Fruit fly (Drosophila melanogaster) whole organism, embryonic: ENCODE results near the gene CG42716.
A peak's percentile ranks its signal among the peaks of the same experiment; 100 is the strongest.

Experiments
- Antp ChIP-seq: fragments of 200-800 bp; sonication (Bioruptor generic); optimal IDR thresholded peaks from 3 replicates; lab custom pipeline; 2016; ENCODE audit warnings: missing biosample characterization, missing genetic modification characterization
- Bteb2 ChIP-seq: fragments of 200-800 bp; sonication (Bioruptor generic); optimal IDR thresholded peaks from 2 replicates; lab custom pipeline; 2016; ENCODE audit warnings: missing biosample characterization, missing genetic modification characterization
- CG10274 ChIP-seq: fragments of 200-800 bp; sonication (Bioruptor generic); optimal IDR thresholded peaks from 3 replicates; lab custom pipeline; 2017; ENCODE audit warnings: missing biosample characterization, mild to moderate bottlenecking, missing genetic modification characterization
- CG10654 ChIP-seq: fragments of 200-800 bp; sonication (Bioruptor generic); optimal IDR thresholded peaks from 2 replicates; lab custom pipeline; 2016; ENCODE audit warnings: missing biosample characterization, missing genetic modification characterization
- CG11093 ChIP-seq: fragments of 200-800 bp; sonication (Bioruptor generic); IDR thresholded peaks from 3 replicates; pipeline ENCODE4 v1.3.6; 2022; ENCODE audit warnings: missing biosample characterization, missing genetic modification characterization
- CG11398 ChIP-seq: fragments of 200-800 bp; sonication (Bioruptor generic); optimal IDR thresholded peaks from 2 replicates; lab custom pipeline; 2016; ENCODE audit warnings: missing biosample characterization, missing genetic modification characterization
- CG11504 ChIP-seq: fragments of 200-800 bp; sonication (Bioruptor generic); optimal IDR thresholded peaks from 3 replicates; lab custom pipeline; 2019; ENCODE audit warnings: missing biosample characterization, mild to moderate bottlenecking, missing genetic modification characterization, moderate library complexity
- CG13287 ChIP-seq: fragments of 200-800 bp; sonication (Bioruptor generic); IDR thresholded peaks from 2 replicates; pipeline ENCODE4 v1.3.6; 2022; ENCODE audit warnings: missing biosample characterization, missing genetic modification characterization; ENCODE audit not compliant: partially characterized antibody
- CG17361 ChIP-seq: fragments of 200-800 bp; sonication (Bioruptor generic); IDR thresholded peaks from 3 replicates; pipeline ENCODE4 v1.3.6; 2022; ENCODE audit warnings: missing biosample characterization, missing genetic modification characterization
- CG18619 ChIP-seq: fragments of 200-800 bp; sonication (Bioruptor generic); optimal IDR thresholded peaks from 3 replicates; lab custom pipeline; 2017; ENCODE audit warnings: missing biosample characterization, mild to moderate bottlenecking, missing genetic modification characterization
- CG2116 ChIP-seq: fragments of 200-800 bp; sonication (Bioruptor generic); optimal IDR thresholded peaks from 3 replicates; lab custom pipeline; 2018; ENCODE audit warnings: missing biosample characterization, mild to moderate bottlenecking, missing genetic modification characterization
- CG2120 ChIP-seq: fragments of 200-800 bp; sonication (Bioruptor generic); optimal IDR thresholded peaks from 3 replicates; lab custom pipeline; 2016; ENCODE audit warnings: missing biosample characterization, missing genetic modification characterization
- CG3281 ChIP-seq: fragments of 200-800 bp; sonication (Bioruptor generic); optimal IDR thresholded peaks from 3 replicates; lab custom pipeline; 2017; ENCODE audit warnings: missing biosample characterization, mild to moderate bottlenecking, missing genetic modification characterization
- CG4328 ChIP-seq: fragments of 200-800 bp; sonication (Bioruptor generic); optimal IDR thresholded peaks from 3 replicates; lab custom pipeline; 2017; ENCODE audit warnings: missing biosample characterization, missing genetic modification reagents, missing genetic modification characterization
- CG4424 ChIP-seq: fragments of 200-800 bp; sonication (Bioruptor generic); optimal IDR thresholded peaks from 3 replicates; lab custom pipeline; 2016; ENCODE audit warnings: missing biosample characterization, missing genetic modification characterization
- CG5180 ChIP-seq: fragments of 200-800 bp; sonication (Bioruptor generic); optimal IDR thresholded peaks from 3 replicates; lab custom pipeline; 2017; ENCODE audit warnings: missing biosample characterization, missing genetic modification characterization, mild to moderate bottlenecking, moderate library complexity, missing genetic modification reagents
- CG7987 ChIP-seq: fragments of 200-800 bp; sonication (Bioruptor generic); optimal IDR thresholded peaks from 2 replicates; lab custom pipeline; 2018; ENCODE audit warnings: missing biosample characterization, mild to moderate bottlenecking, missing genetic modification characterization, moderate library complexity
- CG8388 ChIP-seq: fragments of 200-800 bp; sonication (Bioruptor generic); optimal IDR thresholded peaks from 2 replicates; lab custom pipeline; 2019; ENCODE audit warnings: missing biosample characterization, mild to moderate bottlenecking, missing genetic modification characterization, moderate library complexity
- CG8765 ChIP-seq: fragments of 200-800 bp; sonication (Bioruptor generic); IDR thresholded peaks from 2 replicates; pipeline ENCODE4 v1.3.6; 2022; ENCODE audit warnings: missing biosample characterization, missing genetic modification characterization
- Dbx ChIP-seq: fragments of 200-800 bp; sonication (Bioruptor generic); IDR thresholded peaks from 3 replicates; pipeline ENCODE4 v1.3.6; 2022; ENCODE audit warnings: missing biosample characterization, missing genetic modification characterization
- Dp ChIP-seq: fragments of 200-800 bp; sonication (Bioruptor generic); optimal IDR thresholded peaks from 2 replicates; lab custom pipeline; 2018; ENCODE audit warnings: missing biosample characterization, mild to moderate bottlenecking, missing genetic modification characterization, moderate library complexity
- Dref ChIP-seq: fragments of 200-800 bp; sonication (Bioruptor generic); IDR thresholded peaks from 2 replicates; pipeline ENCODE4 v1.3.6; 2022; ENCODE audit warnings: missing biosample characterization, missing genetic modification characterization
- Ets65A ChIP-seq: fragments of 200-800 bp; sonication (Bioruptor generic); peaks from one replicate; lab custom pipeline; 2016; ENCODE audit warnings: missing biosample characterization, missing genetic modification characterization
- Fer3 ChIP-seq: fragments of 200-800 bp; sonication (Bioruptor generic); optimal IDR thresholded peaks from 2 replicates; lab custom pipeline; 2018; ENCODE audit warnings: missing biosample characterization, mild to moderate bottlenecking, missing genetic modification characterization, moderate library complexity
- Hey ChIP-seq: fragments of 200-800 bp; sonication (Bioruptor generic); optimal IDR thresholded peaks from 3 replicates; lab custom pipeline; 2018; ENCODE audit warnings: missing biosample characterization, mild to moderate bottlenecking, missing genetic modification characterization
- HmgD ChIP-seq: fragments of 200-800 bp; sonication (Bioruptor generic); optimal IDR thresholded peaks from 3 replicates; lab custom pipeline; 2016; ENCODE audit warnings: missing biosample characterization, missing genetic modification characterization
- Hr3 ChIP-seq: fragments of 200-800 bp; sonication (Bioruptor generic); optimal IDR thresholded peaks from 3 replicates; lab custom pipeline; 2016; ENCODE audit warnings: missing biosample characterization, missing genetic modification characterization
- Hr39 ChIP-seq: fragments of >200 bp; optimal IDR thresholded peaks from 2 replicates; lab custom pipeline; 2017
- Scr ChIP-seq: fragments of 200-800 bp; sonication (Bioruptor generic); IDR thresholded peaks from 2 replicates; pipeline ENCODE4 v1.3.6; 2022; ENCODE audit warnings: missing biosample characterization, missing genetic modification characterization; ENCODE audit not compliant: partially characterized antibody
- Sry-β ChIP-seq: fragments of 200-800 bp; sonication (Bioruptor generic); optimal IDR thresholded peaks from 2 replicates; lab custom pipeline; 2018; ENCODE audit warnings: missing biosample characterization, mild to moderate bottlenecking, missing genetic modification characterization, moderate library complexity
- Taf1 ChIP-seq: fragments of 200-800 bp; sonication (Bioruptor generic); IDR thresholded peaks from 2 replicates; pipeline ENCODE4 v1.3.6; 2022; ENCODE audit warnings: missing biosample characterization, missing genetic modification characterization
- ash1 ChIP-seq: fragments of 200-800 bp; sonication (Bioruptor generic); optimal IDR thresholded peaks from 2 replicates; lab custom pipeline; 2018; ENCODE audit warnings: missing biosample characterization, mild to moderate bottlenecking, missing genetic modification characterization
- crp ChIP-seq, 2 experiments: fragments of 200-800 bp; sonication (Bioruptor generic); optimal IDR thresholded peaks; 2 replicates in 1 of 2; 3 replicates in 1 of 2; lab custom pipeline; 2017; ENCODE audit warnings: missing biosample characterization in 2 of 2, missing genetic modification characterization in 2 of 2, mild to moderate bottlenecking in 1 of 2, moderate library complexity in 1 of 2
- cwo ChIP-seq: fragments of 200-800 bp; sonication (Bioruptor generic); optimal IDR thresholded peaks from 3 replicates; lab custom pipeline; 2017; ENCODE audit warnings: missing biosample characterization, missing genetic modification characterization, mild to moderate bottlenecking, moderate library complexity, missing genetic modification reagents
- disco-r ChIP-seq: fragments of 200-800 bp; sonication (Bioruptor generic); optimal IDR thresholded peaks from 2 replicates; lab custom pipeline; 2016; ENCODE audit warnings: missing biosample characterization, missing genetic modification characterization
- dmrt99B ChIP-seq: fragments of 200-800 bp; sonication (Bioruptor generic); optimal IDR thresholded peaks from 2 replicates; lab custom pipeline; 2018; ENCODE audit warnings: missing biosample characterization, mild to moderate bottlenecking, missing genetic modification characterization, moderate library complexity
- ems ChIP-seq: fragments of 200-800 bp; sonication (Bioruptor generic); optimal IDR thresholded peaks from 3 replicates; lab custom pipeline; 2016; ENCODE audit warnings: missing biosample characterization, missing genetic modification characterization
- en ChIP-seq: fragments of 200-800 bp; sonication (Bioruptor generic); optimal IDR thresholded peaks from 2 replicates; lab custom pipeline; 2016; ENCODE audit warnings: missing biosample characterization, missing genetic modification characterization
- esg ChIP-seq: fragments of 200-800 bp; sonication (Bioruptor generic); conservative IDR thresholded peaks from 2 replicates; pipeline ENCODE4 v1.3.6; 2022; ENCODE audit warnings: missing biosample characterization, missing genetic modification characterization
- gem ChIP-seq: fragments of 200-800 bp; sonication (Bioruptor generic); optimal IDR thresholded peaks from 2 replicates; lab custom pipeline; 2019; ENCODE audit warnings: missing biosample characterization, mild to moderate bottlenecking, missing genetic modification characterization, moderate library complexity
- grau ChIP-seq: fragments of 200-800 bp; optimal IDR thresholded peaks from 3 replicates; lab custom pipeline; 2019; ENCODE audit warnings: missing biosample characterization, mild to moderate bottlenecking, missing genetic modification characterization, moderate library complexity
- gsb ChIP-seq: fragments of 200-800 bp; sonication (Bioruptor generic); IDR thresholded peaks from 2 replicates; pipeline ENCODE4 v1.3.6; 2022; ENCODE audit warnings: missing biosample characterization, missing genetic modification characterization
- peb ChIP-seq: fragments of 200-800 bp; sonication (Bioruptor generic); IDR thresholded peaks from 2 replicates; pipeline ENCODE4 v1.3.6; 2022; ENCODE audit warnings: missing biosample characterization, missing genetic modification characterization
- phol ChIP-seq: fragments of 200-800 bp; sonication (Bioruptor generic); optimal IDR thresholded peaks from 3 replicates; lab custom pipeline; 2018; ENCODE audit warnings: missing biosample characterization, mild to moderate bottlenecking, missing genetic modification characterization, moderate library complexity
- schlank ChIP-seq: fragments of 200-800 bp; sonication (Bioruptor generic); optimal IDR thresholded peaks from 2 replicates; lab custom pipeline; 2018; ENCODE audit warnings: missing biosample characterization, mild to moderate bottlenecking, missing genetic modification characterization
- scrt ChIP-seq: fragments of 200-800 bp; sonication (Bioruptor generic); optimal IDR thresholded peaks from 2 replicates; lab custom pipeline; 2018; ENCODE audit warnings: missing biosample characterization, mild to moderate bottlenecking, missing genetic modification characterization, moderate library complexity
- slbo ChIP-seq: fragments of 200-800 bp; sonication (Bioruptor generic); IDR thresholded peaks from 2 replicates; pipeline ENCODE4 v1.3.6; 2022; ENCODE audit warnings: missing biosample characterization, missing genetic modification characterization
- slou ChIP-seq: fragments of 200-800 bp; sonication (Bioruptor generic); optimal IDR thresholded peaks from 3 replicates; lab custom pipeline; 2016; ENCODE audit warnings: missing biosample characterization, missing genetic modification characterization
- sug ChIP-seq: fragments of 200-800 bp; optimal IDR thresholded peaks from 2 replicates; lab custom pipeline; 2019; ENCODE audit warnings: missing biosample characterization, mild to moderate bottlenecking, missing genetic modification characterization, moderate library complexity
- tgo ChIP-seq: fragments of 200-800 bp; sonication (Bioruptor generic); IDR thresholded peaks from 3 replicates; pipeline ENCODE4 v1.3.6; 2022; ENCODE audit warnings: missing biosample characterization, missing genetic modification characterization
- trh ChIP-seq: fragments of 200-800 bp; sonication (Bioruptor generic); optimal IDR thresholded peaks from 2 replicates; lab custom pipeline; 2016; ENCODE audit warnings: missing biosample characterization, missing genetic modification characterization
- unpg ChIP-seq: fragments of 200-800 bp; sonication (Bioruptor generic); optimal IDR thresholded peaks from 3 replicates; lab custom pipeline; 2018; ENCODE audit warnings: missing biosample characterization, mild to moderate bottlenecking, missing genetic modification characterization, moderate library complexity

The CG42716 gene

dm6 chr3L:16054095-16054494 is 20.5 kb downstream of the CG42716 start (continued):
- TF ChIP-seq CG13287 (GFP tag; lab: Robert Waterston, UW) (no peak), sug (tag; lab: Kevin White, UChicago) (peak; percentile 6), phol (peak; percentile 68), ash1 (no peak), CG11504 (tag; lab: Kevin White, UChicago) (peak; percentile 76), CG2120 (GFP tag; lab: Kevin White, UChicago) (peak; percentile 10), CG8388 (GFP tag; lab: Kevin White, UChicago) (peak; percentile 54), CG4424 (GFP tag; lab: Kevin White, UChicago) (peak; percentile 50), CG11398 (GFP tag; lab: Kevin White, UChicago) (no peak), Bteb2 (peak; percentile 8), CG10274 (GFP tag; lab: Kevin White, UChicago) (no peak), Hr39 (lab: Kevin White, UChicago) (no peak), CG11093 (GFP tag; lab: Robert Waterston, UW) (peak; percentile 45; the same call in 1 of the 3 replicates), slou (GFP tag; lab: Kevin White, UChicago) (no peak), scrt (no peak), Sry-β (GFP tag; lab: Kevin White, UChicago) (no peak), CG18619 (GFP tag; lab: Kevin White, UChicago) (peak; percentile 42), gsb (GFP tag; lab: Robert Waterston, UW) (no peak), Hr3 (GFP tag; lab: Kevin White, UChicago) (no peak), Dp (GFP tag; lab: Kevin White, UChicago) (no peak), disco-r (no peak), CG5180 (GFP tag; lab: Kevin White, UChicago) (peak; percentile 17), CG7987 (GFP tag; lab: Kevin White, UChicago) (no peak), peb (GFP tag; lab: Robert Waterston, UW) (no peak), esg (GFP tag; lab: Robert Waterston, UW) (no peak), CG3281 (GFP tag; lab: Kevin White, UChicago) (peak; percentile 49), dmrt99B (tag; lab: Kevin White, UChicago) (peak; percentile 80), Taf1 (GFP tag; lab: Robert Waterston, UW) (no peak), Dref (GFP tag; lab: Robert Waterston, UW) (no peak), ems (GFP tag; lab: Kevin White, UChicago) (no peak), slbo (no peak), trh (GFP tag; lab: Kevin White, UChicago) (no peak), Dbx (no peak), Antp (GFP tag; lab: Kevin White, UChicago) (no peak), tgo (peak; percentile 32; the same call in 1 of the 3 replicates), CG10654 (GFP tag; lab: Kevin White, UChicago) (no peak), CG2116 (GFP tag; lab: Kevin White, UChicago) (no peak), en (GFP tag; lab: Kevin White, UChicago) (no peak), Scr (no peak), unpg (GFP tag; lab: Kevin White, UChicago) (peak; percentile 50), Hey (tag; lab: Kevin White, UChicago) (no peak), schlank (tag; lab: Kevin White, UChicago) (no peak), CG4328 (no peak), Fer3 (tag; lab: Kevin White, UChicago) (peak; percentile 31), CG8765 (no peak), grau (tag; lab: Kevin White, UChicago) (peak; percentile 64), gem (tag; lab: Kevin White, UChicago) (peak; percentile 77), CG17361 (GFP tag; lab: Robert Waterston, UW) (peak; percentile 78), cwo (GFP tag; lab: Kevin White, UChicago) (peak; percentile 34), Ets65A (peak; percentile 58), crp (GFP tag; optimal IDR thresholded peaks at IDR 0.05; lab: Kevin White, UChicago) (no peak), HmgD (no peak)
